Fruit fly (Drosophila melanogaster) whole organism, embryonic: ENCODE data around the gene CG8159.

Experiments
- BEAF-32 ChIP-seq: fragments of 200-800 bp; sonication (Bioruptor generic); optimal IDR thresholded peaks from 3 replicates; lab custom pipeline; 2017; ENCODE audit warnings: missing biosample characterization, missing genetic modification characterization, mild to moderate bottlenecking, moderate library complexity, missing genetic modification reagents
- Blimp-1 ChIP-seq: fragments of 200-800 bp; sonication (Bioruptor generic); optimal IDR thresholded peaks from 3 replicates; lab custom pipeline; 2018; ENCODE audit warnings: missing biosample characterization, missing genetic modification characterization, mild to moderate bottlenecking, moderate library complexity, missing genetic modification reagents
- CG10543 ChIP-seq: fragments of 200-800 bp; sonication (Bioruptor generic); optimal IDR thresholded peaks from 3 replicates; lab custom pipeline; 2017; ENCODE audit warnings: missing biosample characterization, mild to moderate bottlenecking, missing genetic modification characterization, moderate library complexity
- CG11560 ChIP-seq: fragments of 200-800 bp; sonication (Bioruptor generic); IDR thresholded peaks from 3 replicates; pipeline ENCODE4 v1.3.6; 2022; ENCODE audit warnings: missing biosample characterization, missing genetic modification characterization
- CG15514 ChIP-seq: fragments of 200-800 bp; sonication (Bioruptor generic); optimal IDR thresholded peaks from 3 replicates; lab custom pipeline; 2017; ENCODE audit warnings: missing biosample characterization, missing genetic modification characterization, mild to moderate bottlenecking, moderate library complexity, missing genetic modification reagents
- CG1603 ChIP-seq: fragments of 200-800 bp; sonication (Bioruptor generic); optimal IDR thresholded peaks from 2 replicates; lab custom pipeline; 2019; ENCODE audit warnings: missing biosample characterization, mild to moderate bottlenecking, missing genetic modification characterization, moderate library complexity
- CG17385 ChIP-seq: fragments of 200-800 bp; sonication (Bioruptor generic); optimal IDR thresholded peaks from 3 replicates; lab custom pipeline; 2018; ENCODE audit warnings: missing biosample characterization, mild to moderate bottlenecking, missing genetic modification characterization
- CG17568 ChIP-seq: fragments of 200-800 bp; sonication (Bioruptor generic); optimal IDR thresholded peaks from 2 replicates; lab custom pipeline; 2018; ENCODE audit warnings: missing biosample characterization, mild to moderate bottlenecking, missing genetic modification characterization, moderate library complexity
- CG2116 ChIP-seq: fragments of 200-800 bp; sonication (Bioruptor generic); optimal IDR thresholded peaks from 3 replicates; lab custom pipeline; 2018; ENCODE audit warnings: missing biosample characterization, mild to moderate bottlenecking, missing genetic modification characterization
- CG30020 ChIP-seq: fragments of 200-800 bp; optimal IDR thresholded peaks from 2 replicates; lab custom pipeline; 2019; ENCODE audit warnings: missing biosample characterization, mild to moderate bottlenecking, missing genetic modification characterization, moderate library complexity
- CG34422 ChIP-seq: fragments of 200-800 bp; sonication (Bioruptor generic); IDR thresholded peaks from 3 replicates; pipeline ENCODE4 v1.3.6; 2022; ENCODE audit warnings: missing biosample characterization, missing genetic modification characterization
- CG42726 ChIP-seq: fragments of 200-800 bp; sonication (Bioruptor generic); IDR thresholded peaks from 2 replicates; pipeline ENCODE4 v1.3.6; 2022; ENCODE audit warnings: missing biosample characterization, missing genetic modification characterization; ENCODE audit not compliant: partially characterized antibody
- CG4404 ChIP-seq: fragments of 200-800 bp; sonication (Bioruptor generic); IDR thresholded peaks from 2 replicates; pipeline ENCODE4 v1.3.6; 2022; ENCODE audit warnings: missing biosample characterization, missing genetic modification characterization
- CG6791 ChIP-seq: fragments of 200-800 bp; sonication (Bioruptor generic); IDR thresholded peaks from 3 replicates; pipeline ENCODE4 v1.3.6; 2022; ENCODE audit warnings: missing biosample characterization, missing genetic modification characterization; ENCODE audit not compliant: partially characterized antibody
- CG7963 ChIP-seq: fragments of 200-800 bp; sonication (Bioruptor generic); IDR thresholded peaks from 3 replicates; pipeline ENCODE4 v1.3.6; 2022; ENCODE audit warnings: missing biosample characterization, missing genetic modification characterization; ENCODE audit not compliant: partially characterized antibody
- CG8924 ChIP-seq: fragments of 200-800 bp; optimal IDR thresholded peaks from 3 replicates; lab custom pipeline; 2019; ENCODE audit warnings: missing biosample characterization, mild to moderate bottlenecking, missing genetic modification characterization, moderate library complexity
- CG9797 ChIP-seq: fragments of 200-800 bp; sonication (Bioruptor generic); optimal IDR thresholded peaks from 3 replicates; lab custom pipeline; 2018; ENCODE audit warnings: missing biosample characterization, mild to moderate bottlenecking, missing genetic modification characterization
- CoRest ChIP-seq: fragments of 200-800 bp; sonication (Bioruptor generic); optimal IDR thresholded peaks from 3 replicates; lab custom pipeline; 2018; ENCODE audit warnings: missing biosample characterization, mild to moderate bottlenecking, missing genetic modification characterization, moderate library complexity
- Dip2 ChIP-seq: fragments of 200-800 bp; sonication (Bioruptor generic); IDR thresholded peaks from 2 replicates; pipeline ENCODE4 v1.3.6; 2022; ENCODE audit warnings: missing biosample characterization, missing genetic modification characterization
- HLHmδ ChIP-seq: fragments of 200-800 bp; sonication (Bioruptor generic); optimal IDR thresholded peaks from 2 replicates; lab custom pipeline; 2018; ENCODE audit warnings: missing biosample characterization, mild to moderate bottlenecking, missing genetic modification characterization, moderate library complexity
- MBD-R2 ChIP-seq: fragments of 200-800 bp; sonication (Bioruptor generic); IDR thresholded peaks from 2 replicates; pipeline ENCODE4 v1.3.6; 2022; ENCODE audit warnings: missing biosample characterization, missing genetic modification characterization
- MESR4 ChIP-seq: fragments of 200-800 bp; sonication (Bioruptor generic); optimal IDR thresholded peaks from 2 replicates; lab custom pipeline; 2018; ENCODE audit warnings: missing biosample characterization, mild to moderate bottlenecking, missing genetic modification characterization, moderate library complexity
- MTF-1 ChIP-seq: fragments of 200-800 bp; sonication (Bioruptor generic); optimal IDR thresholded peaks from 2 replicates; lab custom pipeline; 2018; ENCODE audit warnings: missing biosample characterization, mild to moderate bottlenecking, missing genetic modification characterization, borderline replicate concordance
- Mad ChIP-seq: fragments of 200-800 bp; sonication (Bioruptor generic); optimal IDR thresholded peaks from 2 replicates; lab custom pipeline; 2016; ENCODE audit warnings: missing biosample characterization, missing genetic modification characterization
- Max ChIP-seq: fragments of 200-800 bp; sonication (Bioruptor generic); optimal IDR thresholded peaks from 2 replicates; lab custom pipeline; 2016; ENCODE audit warnings: missing biosample characterization, mild to moderate bottlenecking, missing genetic modification characterization
- Med ChIP-seq: fragments of 200-800 bp; sonication (Bioruptor generic); peaks from one replicate; lab custom pipeline; 2016; ENCODE audit warnings: missing biosample characterization, missing genetic modification characterization, mild to moderate bottlenecking, inconsistent platforms, moderate library complexity
- Mes4 ChIP-seq: fragments of 200-800 bp; sonication (Bioruptor generic); optimal IDR thresholded peaks from 2 replicates; lab custom pipeline; 2016; ENCODE audit warnings: missing biosample characterization, missing genetic modification characterization
- Nf-YC ChIP-seq: fragments of 200-800 bp; optimal IDR thresholded peaks from 3 replicates; lab custom pipeline; 2019; ENCODE audit warnings: missing biosample characterization, mild to moderate bottlenecking, missing genetic modification characterization, moderate library complexity
- Pdp1 ChIP-seq, 2 experiments: fragments of 200-800 bp; sonication (Bioruptor generic); optimal IDR thresholded peaks; 3 replicates each; lab custom pipeline; 2016; ENCODE audit warnings: missing biosample characterization in 2 of 2, missing genetic modification characterization in 2 of 2, mild to moderate bottlenecking in 1 of 2, moderate library complexity in 1 of 2
- Scr ChIP-seq: fragments of 200-800 bp; sonication (Bioruptor generic); IDR thresholded peaks from 2 replicates; pipeline ENCODE4 v1.3.6; 2022; ENCODE audit warnings: missing biosample characterization, missing genetic modification characterization; ENCODE audit not compliant: partially characterized antibody
- amos ChIP-seq: fragments of 200-800 bp; sonication (Bioruptor generic); IDR thresholded peaks from 2 replicates; pipeline ENCODE4 v1.3.6; 2022; ENCODE audit warnings: missing biosample characterization, missing genetic modification characterization; ENCODE audit not compliant: partially characterized antibody
- ase ChIP-seq: fragments of 200-800 bp; sonication (Bioruptor generic); IDR thresholded peaks from 3 replicates; pipeline ENCODE4 v1.3.6; 2022; ENCODE audit warnings: missing biosample characterization, missing genetic modification characterization
- bbx ChIP-seq: fragments of 200-800 bp; sonication (Bioruptor generic); IDR thresholded peaks from 2 replicates; pipeline ENCODE4 v1.3.6; 2022; ENCODE audit warnings: missing biosample characterization, missing genetic modification characterization; ENCODE audit not compliant: partially characterized antibody
- bsh ChIP-seq, 2 experiments: fragments of 200-800 bp; sonication (Bioruptor generic); optimal IDR thresholded peaks; 2 replicates each; lab custom pipeline; 2017 to 2018; ENCODE audit warnings: mild to moderate bottlenecking in 2 of 2, missing biosample characterization in 2 of 2, missing genetic modification characterization in 2 of 2, moderate library complexity in 1 of 2
- chinmo ChIP-seq: fragments of 200-800 bp; sonication (Bioruptor generic); IDR thresholded peaks from 4 replicates; pipeline ENCODE4 v1.3.6; 2022; ENCODE audit warnings: missing biosample characterization, missing genetic modification characterization; ENCODE audit not compliant: partially characterized antibody
- dmrt11E ChIP-seq: fragments of 200-800 bp; sonication (Bioruptor generic); optimal IDR thresholded peaks from 3 replicates; lab custom pipeline; 2018; ENCODE audit warnings: missing biosample characterization, mild to moderate bottlenecking, missing genetic modification characterization, moderate library complexity
- dpn ChIP-seq, 2 experiments: fragments of 200-800 bp; sonication (Bioruptor generic); optimal IDR thresholded peaks; 3 replicates each; lab custom pipeline; 2016; ENCODE audit warnings: missing biosample characterization in 2 of 2, missing genetic modification characterization in 2 of 2
- hbn ChIP-seq: fragments of 200-800 bp; sonication (Bioruptor generic); IDR thresholded peaks from 2 replicates; pipeline ENCODE4 v1.3.6; 2022; ENCODE audit warnings: missing biosample characterization, missing genetic modification characterization; ENCODE audit not compliant: partially characterized antibody
- kah ChIP-seq: fragments of 200-800 bp; sonication (Bioruptor generic); optimal IDR thresholded peaks from 2 replicates; lab custom pipeline; 2018; ENCODE audit warnings: missing biosample characterization, mild to moderate bottlenecking, missing genetic modification characterization
- lbe ChIP-seq: fragments of 200-800 bp; sonication (Bioruptor generic); optimal IDR thresholded peaks from 2 replicates; lab custom pipeline; 2016; ENCODE audit warnings: missing biosample characterization, mild to moderate bottlenecking, missing genetic modification characterization
- pfk ChIP-seq: fragments of 200-800 bp; sonication (Bioruptor generic); optimal IDR thresholded peaks from 2 replicates; lab custom pipeline; 2018; ENCODE audit warnings: missing biosample characterization, mild to moderate bottlenecking, missing genetic modification characterization, moderate library complexity
- sug ChIP-seq: fragments of 200-800 bp; optimal IDR thresholded peaks from 2 replicates; lab custom pipeline; 2019; ENCODE audit warnings: missing biosample characterization, mild to moderate bottlenecking, missing genetic modification characterization, moderate library complexity
- trem ChIP-seq: fragments of 200-800 bp; optimal IDR thresholded peaks from 3 replicates; lab custom pipeline; 2019; ENCODE audit warnings: missing biosample characterization, mild to moderate bottlenecking, missing genetic modification characterization, moderate library complexity
- unc-4 ChIP-seq: fragments of 200-800 bp; sonication (Bioruptor generic); IDR thresholded peaks from 2 replicates; pipeline ENCODE4 v1.3.6; 2022; ENCODE audit warnings: missing biosample characterization, missing genetic modification characterization; ENCODE audit not compliant: partially characterized antibody
- wek ChIP-seq: fragments of 200-800 bp; sonication (Bioruptor generic); optimal IDR thresholded peaks from 3 replicates; lab custom pipeline; 2018; ENCODE audit warnings: missing biosample characterization, mild to moderate bottlenecking, missing genetic modification characterization, moderate library complexity
- z ChIP-seq: fragments of 200-800 bp; sonication (Bioruptor generic); IDR thresholded peaks from 3 replicates; pipeline ENCODE4 v1.3.6; 2022; ENCODE audit warnings: missing biosample characterization, missing genetic modification characterization

Gene CG8159

dm6 chr3R:8715851-8716550 is 10.7 kb upstream of the CG8159 start, which contains the start of gene TMEM216 (continued):
- 0 out of 3 replicates have a peak, but pooled peaks have one; percentile 40 for TF ChIP-seq CG7963 (GFP tag; lab: Robert Waterston, UW)
- TF ChIP-seq CG8924: peak; percentile 56
- TF ChIP-seq CG11560 (tag; lab: Robert Waterston, UW): peak; percentile 85; the same call in 2 of the 3 replicates
- TF ChIP-seq wek (GFP tag; lab: Kevin White, UChicago): no peak
- peak; percentile 88 for TF ChIP-seq CG9797
- TF ChIP-seq lbe (GFP tag; lab: Kevin White, UChicago): peak; percentile 11
- peak; percentile 43; the same call in 1 of the 3 replicates for TF ChIP-seq CG34422
- TF ChIP-seq z (GFP tag; lab: Robert Waterston, UW): no peak
- no peak for TF ChIP-seq CG6791
- peak; percentile 36 for TF ChIP-seq CG10543
- TF ChIP-seq pfk (GFP tag; lab: Kevin White, UChicago): no peak
- peak; percentile 29 for TF ChIP-seq sug
- peak; percentile 50 for TF ChIP-seq CoRest (tag; lab: Kevin White, UChicago)
- TF ChIP-seq CG17568 (GFP tag; lab: Kevin White, UChicago): no peak
- no peak for TF ChIP-seq kah (GFP tag; lab: Kevin White, UChicago)
- no peak for TF ChIP-seq ase (GFP tag; lab: Robert Waterston, UW)
- TF ChIP-seq Mad (GFP tag; lab: Kevin White, UChicago): peak; percentile 25
- peak in 1 of 2 experiments; percentile 6 for TF ChIP-seq dpn (GFP tag; optimal IDR thresholded peaks at IDR 0.05; lab: Kevin White, UChicago)
- no peak for TF ChIP-seq Blimp-1 (GFP tag; lab: Kevin White, UChicago)
- no peak for TF ChIP-seq Dip2
- TF ChIP-seq MESR4: peak; percentile 99
- peak; percentile 38; the same call in 1 of the 2 replicates for TF ChIP-seq hbn (GFP tag; lab: Robert Waterston, UW)
- no peak for TF ChIP-seq HLHmδ (GFP tag; lab: Kevin White, UChicago)
- peak; percentile 36; the same call in 1 of the 2 replicates for TF ChIP-seq MBD-R2 (GFP tag; lab: Robert Waterston, UW)
- TF ChIP-seq CG42726 (GFP tag; lab: Robert Waterston, UW): peak; percentile 8; the same call in 1 of the 2 replicates
- peak; percentile 15 for TF ChIP-seq dmrt11E (tag; lab: Kevin White, UChicago)
- peak; percentile 41; the same call in 1 of the 2 replicates for TF ChIP-seq amos
- TF ChIP-seq bsh (GFP tag; optimal IDR thresholded peaks at IDR 0.05; lab: Kevin White, UChicago): peak in 1 of 2 experiments; percentile 15
- TF ChIP-seq MTF-1: peak; percentile 25
- peak; percentile 60 for TF ChIP-seq BEAF-32
- TF ChIP-seq Mes4 (GFP tag; lab: Kevin White, UChicago): peak; percentile 2
- TF ChIP-seq Med (GFP tag; lab: Kevin White, UChicago): peak; percentile 76
- TF ChIP-seq CG17385 (GFP tag; lab: Kevin White, UChicago): peak; percentile 85
- TF ChIP-seq Scr (GFP tag; lab: Robert Waterston, UW): peak; percentile 54; the same call in 1 of the 2 replicates
- TF ChIP-seq chinmo (GFP tag; lab: Robert Waterston, UW): peak; percentile 84; the same call in 1 of the 4 replicates
- TF ChIP-seq trem (tag; lab: Kevin White, UChicago): peak; percentile 65
- peak; percentile 49; the same call in 1 of the 2 replicates for TF ChIP-seq unc-4 (GFP tag; lab: Robert Waterston, UW)
- TF ChIP-seq CG30020 (tag; lab: Kevin White, UChicago): peak; percentile 25
- peak in 1 of 2 experiments; percentile 100 for TF ChIP-seq Pdp1 (GFP tag; optimal IDR thresholded peaks at IDR 0.05; lab: Kevin White, UChicago)
- TF ChIP-seq CG4404 (GFP tag; lab: Robert Waterston, UW): no peak
- TF ChIP-seq bbx (GFP tag; lab: Robert Waterston, UW): peak; percentile 66
- peak; percentile 51 for TF ChIP-seq CG1603 (tag; lab: Kevin White, UChicago)
- TF ChIP-seq CG15514 (GFP tag; lab: Kevin White, UChicago): peak; percentile 88
- peak; percentile 52 for TF ChIP-seq Max (GFP tag; lab: Kevin White, UChicago)
- TF ChIP-seq CG2116 (GFP tag; lab: Kevin White, UChicago): peak; percentile 80
- TF ChIP-seq Nf-YC (tag; lab: Kevin White, UChicago): no peak
